Worm (Caenorhabditis elegans) whole organism, late embryonic: ENCODE results near the gene D2045.9.
A peak's percentile ranks its signal among the peaks of the same experiment; 100 is the strongest.

Experiments used
- ceh-18 ChIP-seq: sonication (generic microtip); optimal IDR thresholded peaks from 2 replicates; lab custom pipeline; 2016; ENCODE audit warnings: missing genetic modification characterization, missing compliant biosample characterization
- ref-2 ChIP-seq: sonication (generic microtip); optimal IDR thresholded peaks from 2 replicates; lab custom pipeline; 2016; ENCODE audit warnings: missing genetic modification characterization, missing compliant biosample characterization
- rnt-1 ChIP-seq: sonication (generic microtip); optimal IDR thresholded peaks from 2 replicates; lab custom pipeline; 2016; ENCODE audit warnings: missing genetic modification characterization, missing compliant biosample characterization
- sdc-2 ChIP-seq: sonication (generic microtip); optimal IDR thresholded peaks from 2 replicates; lab custom pipeline; 2016; ENCODE audit warnings: missing genotype, missing genetic modification characterization, missing compliant biosample characterization
- unc-42 ChIP-seq: sonication (generic microtip); optimal IDR thresholded peaks from 2 replicates; lab custom pipeline; 2016; ENCODE audit warnings: missing genotype, missing genetic modification characterization, missing compliant biosample characterization
- unc-55 ChIP-seq: sonication (generic microtip); optimal IDR thresholded peaks from 2 replicates; lab custom pipeline; 2017; ENCODE audit warnings: missing biosample characterization, missing genetic modification reagents, missing genetic modification characterization

D2045.9 gene

DNA sequence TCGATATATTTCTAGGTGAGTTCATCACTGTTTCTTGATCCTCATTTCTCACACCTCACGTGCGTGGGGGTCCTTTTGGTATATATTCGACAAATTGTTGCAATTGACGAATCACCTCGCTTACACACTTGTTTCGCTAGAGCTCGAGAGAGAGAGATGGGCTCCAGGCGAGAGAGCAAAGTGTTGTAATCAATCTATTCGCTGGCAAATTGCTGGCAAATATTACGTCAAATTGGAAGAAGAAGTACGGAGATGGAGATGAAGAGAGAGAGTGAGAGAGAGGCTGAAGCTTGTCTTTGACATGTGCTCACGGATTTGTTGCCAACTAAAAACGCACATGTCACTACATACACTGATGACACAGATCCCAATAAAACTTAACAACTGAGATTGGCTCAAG, 50.9 kb downstream of the D2045.9 start:
- no peak for TF ChIP-seq unc-42
- peak; percentile 79 for TF ChIP-seq unc-55 (GFP tag; lab: Kevin White, UChicago)
- peak; percentile 73 for TF ChIP-seq ceh-18 (tag; lab: Kevin White, UChicago)
- TF ChIP-seq rnt-1 (tag; lab: Kevin White, UChicago) = peak; percentile 41
- TF ChIP-seq ref-2 = no peak

DNA sequence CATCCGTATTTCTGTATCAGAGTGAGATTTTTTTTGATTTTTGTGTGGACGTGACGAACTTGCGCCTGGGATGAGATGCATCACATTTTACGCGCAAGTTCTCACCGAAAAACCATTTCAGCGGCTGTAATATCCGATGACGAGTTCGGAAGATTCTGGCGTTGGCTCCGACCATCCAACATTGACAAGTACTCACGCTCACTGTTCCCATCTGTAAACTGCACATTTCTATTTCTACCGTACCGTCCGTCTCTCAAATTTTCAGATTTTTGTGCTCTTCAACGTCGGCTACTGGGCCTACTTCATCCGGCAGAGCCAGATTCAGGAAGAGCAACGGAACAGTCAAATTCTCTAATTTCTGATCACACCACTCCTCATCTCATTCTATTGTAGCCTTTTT, 52.4 kb downstream of the D2045.9 start:
- no peak for TF ChIP-seq sdc-2
